Worm (Caenorhabditis elegans) whole organism, L2 larva: ENCODE measurements around the gene egl-3.

ENCODE experiments used
- C34F6.9 ChIP-seq: fragments of 150-350 bp; optimal IDR thresholded peaks from 2 replicates; lab custom pipeline; 2014; ENCODE audit warnings: missing biosample characterization, missing genetic modification characterization
- F13H6.1 ChIP-seq: sonication (generic microtip); optimal IDR thresholded peaks from 2 replicates; lab custom pipeline; 2016; ENCODE audit warnings: missing genetic modification characterization, missing compliant biosample characterization
- ZK546.5 ChIP-seq: sonication (generic microtip); optimal IDR thresholded peaks from 2 replicates; lab custom pipeline; 2017; ENCODE audit warnings: missing biosample characterization, missing genetic modification characterization
- alr-1 ChIP-seq: fragments of 150-350 bp; optimal IDR thresholded peaks from 2 replicates; lab custom pipeline; 2014; ENCODE audit warnings: missing biosample characterization, missing genetic modification characterization
- aly-2 ChIP-seq: fragments of 150-350 bp; optimal IDR thresholded peaks from 2 replicates; lab custom pipeline; 2014; ENCODE audit warnings: missing biosample characterization, missing genetic modification characterization
- ama-1 ChIP-seq: fragments of 150-350 bp; optimal IDR thresholded peaks from 2 replicates; lab custom pipeline; 2018; ENCODE audit warnings: inconsistent platforms
- blmp-1 ChIP-seq: sonication (generic microtip); optimal IDR thresholded peaks from 2 replicates; lab custom pipeline; 2017; ENCODE audit warnings: missing genetic modification characterization, mild to moderate bottlenecking, missing compliant biosample characterization, antibody characterized with exemption, moderate library complexity; ENCODE audit not compliant: insufficient read depth
- ceh-16 ChIP-seq: fragments of 150-350 bp; optimal IDR thresholded peaks from 2 replicates; lab custom pipeline; 2014; ENCODE audit warnings: missing biosample characterization, missing genetic modification characterization
- ceh-82 ChIP-seq: fragments of 150-350 bp; optimal IDR thresholded peaks from 2 replicates; lab custom pipeline; 2014; ENCODE audit warnings: missing biosample characterization, missing genetic modification characterization
- crh-2 ChIP-seq: sonication (generic microtip); optimal IDR thresholded peaks from 2 replicates; lab custom pipeline; 2017; ENCODE audit warnings: missing biosample characterization, missing genetic modification characterization
- dmd-4 ChIP-seq: sonication (generic microtip); optimal IDR thresholded peaks from 2 replicates; lab custom pipeline; 2017; ENCODE audit warnings: missing biosample characterization, missing genetic modification characterization
- elt-1 ChIP-seq: fragments of 150-350 bp; optimal IDR thresholded peaks from 2 replicates; lab custom pipeline; 2014; ENCODE audit warnings: missing biosample characterization, missing genetic modification characterization
- fos-1 ChIP-seq: fragments of 150-350 bp; optimal IDR thresholded peaks from 2 replicates; lab custom pipeline; 2014; ENCODE audit warnings: missing biosample characterization, missing genetic modification characterization
- gmeb-1 ChIP-seq: fragments of 150-350 bp; optimal IDR thresholded peaks from 2 replicates; lab custom pipeline; 2014; ENCODE audit warnings: missing biosample characterization, missing genetic modification characterization
- lin-11 ChIP-seq: fragments of 150-350 bp; sonication (generic microtip); optimal IDR thresholded peaks from 2 replicates; lab custom pipeline; 2014; ENCODE audit warnings: missing biosample characterization, missing genetic modification characterization, inconsistent platforms, mixed read lengths
- lin-13 ChIP-seq: fragments of 150-350 bp; optimal IDR thresholded peaks from 2 replicates; lab custom pipeline; 2014; ENCODE audit warnings: missing biosample characterization, missing genetic modification reagents, missing genetic modification characterization
- lin-39 ChIP-seq: fragments of 150-350 bp; optimal IDR thresholded peaks from 2 replicates; lab custom pipeline; 2014; ENCODE audit warnings: missing biosample characterization, missing genetic modification reagents, missing genetic modification characterization
- lsy-2 ChIP-seq, 2 experiments: fragments of 150-350 bp in 1 of 2; sonication (generic microtip) in 1 of 2; optimal IDR thresholded peaks; 2 replicates each; lab custom pipeline; 2014 to 2017; ENCODE audit warnings: missing biosample characterization in 2 of 2, missing genetic modification characterization in 2 of 2
- mab-5 ChIP-seq: fragments of 150-350 bp; optimal IDR thresholded peaks from 2 replicates; lab custom pipeline; 2014; ENCODE audit warnings: missing biosample characterization, missing genetic modification characterization
- mdl-1 ChIP-seq, 2 experiments: fragments of 150-350 bp in 1 of 2; sonication (generic microtip) in 1 of 2; optimal IDR thresholded peaks; 2 replicates each; lab custom pipeline; 2017; ENCODE audit warnings: missing biosample characterization in 2 of 2, missing genetic modification characterization in 2 of 2
- nhr-11 ChIP-seq: fragments of 150-350 bp; optimal IDR thresholded peaks from 2 replicates; lab custom pipeline; 2014; ENCODE audit warnings: missing biosample characterization, missing genetic modification characterization
- nhr-12 ChIP-seq: fragments of 150-350 bp; optimal IDR thresholded peaks from 2 replicates; lab custom pipeline; 2014; ENCODE audit warnings: missing biosample characterization, missing genetic modification characterization
- nhr-21 ChIP-seq: fragments of 150-350 bp; optimal IDR thresholded peaks from 2 replicates; lab custom pipeline; 2014; ENCODE audit warnings: missing biosample characterization, missing genetic modification characterization
- nhr-25 ChIP-seq: fragments of 150-350 bp; sonication (generic microtip); optimal IDR thresholded peaks from 3 replicates; lab custom pipeline; 2014; ENCODE audit warnings: missing biosample characterization, missing genetic modification characterization
- nhr-6 ChIP-seq: fragments of 150-350 bp; optimal IDR thresholded peaks from 2 replicates; lab custom pipeline; 2014; ENCODE audit warnings: missing biosample characterization, missing genetic modification characterization
- nhr-77 ChIP-seq: fragments of 150-350 bp; optimal IDR thresholded peaks from 2 replicates; lab custom pipeline; 2014; ENCODE audit warnings: missing biosample characterization, missing genetic modification characterization
- peb-1 ChIP-seq: fragments of 150-350 bp; optimal IDR thresholded peaks from 2 replicates; lab custom pipeline; 2014; ENCODE audit warnings: missing biosample characterization, missing genetic modification characterization
- sem-4 ChIP-seq: fragments of 150-350 bp; optimal IDR thresholded peaks from 2 replicates; lab custom pipeline; 2014; ENCODE audit warnings: missing biosample characterization, missing genetic modification reagents, missing genetic modification characterization
- skn-1 ChIP-seq: sonication (generic microtip); optimal IDR thresholded peaks from 2 replicates; lab custom pipeline; 2017; ENCODE audit warnings: missing biosample characterization, missing genetic modification characterization
- snpc-4 ChIP-seq: fragments of 150-350 bp; optimal IDR thresholded peaks from 2 replicates; lab custom pipeline; 2014; ENCODE audit warnings: missing biosample characterization, missing genetic modification characterization
- unc-39 ChIP-seq: fragments of 150-350 bp; optimal IDR thresholded peaks from 2 replicates; lab custom pipeline; 2014; ENCODE audit warnings: missing biosample characterization, missing genetic modification characterization
- unc-55 ChIP-seq: fragments of 150-350 bp; sonication (generic microtip); optimal IDR thresholded peaks from 3 replicates; lab custom pipeline; 2014; ENCODE audit warnings: missing biosample characterization, missing genetic modification reagents, missing genetic modification characterization
- unc-62 ChIP-seq: fragments of 150-350 bp; optimal IDR thresholded peaks from 2 replicates; lab custom pipeline; 2014; ENCODE audit warnings: missing biosample characterization, missing genetic modification reagents, missing genetic modification characterization
- ztf-4 ChIP-seq: fragments of 150-350 bp; optimal IDR thresholded peaks from 2 replicates; lab custom pipeline; 2014; ENCODE audit warnings: missing biosample characterization, missing genetic modification characterization

egl-3 gene

ce11 chrV:10154698-10155097 lies 18.9 kb downstream of the egl-3 start, which contains the start of gene srsx-29:
srsx-29 (plus strand) TSS chrV:10154998.
- TF ChIP-seq alr-1 (tag; lab: Kevin White, UChicago) (no peak), elt-1 (no peak), nhr-21 (tag; lab: Kevin White, UChicago) (no peak), gmeb-1 (tag; lab: Kevin White, UChicago) (no peak), lsy-2 (tag; optimal IDR thresholded peaks at IDR 0.05; lab: Kevin White, UChicago) (no peak), nhr-11 (tag; lab: Kevin White, UChicago) (no peak), ceh-82 (no peak), skn-1 (tag; lab: Kevin White, UChicago) (no peak), ztf-4 (tag; lab: Kevin White, UChicago) (no peak), nhr-77 (tag; lab: Kevin White, UChicago) (no peak), aly-2 (tag; lab: Kevin White, UChicago) (no peak), nhr-12 (tag; lab: Kevin White, UChicago) (no peak), nhr-6 (tag; lab: Kevin White, UChicago) (no peak), sem-4 (tag; lab: Kevin White, UChicago) (no peak), nhr-25 (tag; lab: Kevin White, UChicago) (no peak), dmd-4 (tag; lab: Kevin White, UChicago) (no peak), lin-13 (GFP tag; lab: Kevin White, UChicago) (no peak), mdl-1 (tag; optimal IDR thresholded peaks at IDR 0.05; lab: Kevin White, UChicago) (no peak), lin-11 (no peak), unc-62 (no peak)

- TF ChIP-seq snpc-4 (no peak), sem-4 (tag; lab: Kevin White, UChicago) (no peak), nhr-77 (tag; lab: Kevin White, UChicago) (no peak), ceh-16 (no peak), nhr-12 (tag; lab: Kevin White, UChicago) (no peak), lin-39 (tag; lab: Kevin White, UChicago) (no peak), F13H6.1 (tag; lab: Kevin White, UChicago) (no peak), nhr-6 (tag; lab: Kevin White, UChicago) (no peak), skn-1 (tag; lab: Kevin White, UChicago) (no peak), lsy-2 (tag; optimal IDR thresholded peaks at IDR 0.05; lab: Kevin White, UChicago) (no peak), mdl-1 (tag; optimal IDR thresholded peaks at IDR 0.05; lab: Kevin White, UChicago) (no peak), elt-1 (no peak), ama-1 (lab: Kevin White, UChicago) (no peak), gmeb-1 (tag; lab: Kevin White, UChicago) (no peak), C34F6.9 (tag; lab: Kevin White, UChicago) (no peak), peb-1 (tag; lab: Kevin White, UChicago) (no peak), unc-39 (tag; lab: Kevin White, UChicago) (no peak), nhr-21 (tag; lab: Kevin White, UChicago) (no peak), mab-5 (tag; lab: Kevin White, UChicago) (no peak), blmp-1 (no peak)
Observed at ce11 chrV:10153076-10153475, 20.5 kb downstream of the egl-3 start.

ce11 chrV:10152278-10152677 lies 21.3 kb downstream of the egl-3 start, which contains the start of gene srsx-28:
srsx-28 (plus strand) TSS chrV:10152578.
- no peak for TF ChIP-seq ceh-82
- TF ChIP-seq alr-1 (tag; lab: Kevin White, UChicago): no peak
- TF ChIP-seq ZK546.5 (tag; lab: Kevin White, UChicago): no peak
- no peak for TF ChIP-seq nhr-12 (tag; lab: Kevin White, UChicago)
- no peak for TF ChIP-seq gmeb-1 (tag; lab: Kevin White, UChicago)
- TF ChIP-seq nhr-11 (tag; lab: Kevin White, UChicago): no peak
- no peak for TF ChIP-seq crh-2 (tag; lab: Kevin White, UChicago)
- no peak for TF ChIP-seq blmp-1
- no peak for TF ChIP-seq unc-62
- no peak for TF ChIP-seq fos-1 (tag; lab: Kevin White, UChicago)
- no peak for TF ChIP-seq unc-39 (tag; lab: Kevin White, UChicago)
- TF ChIP-seq, all 48 proteins: peak for 0

- TF ChIP-seq gmeb-1 (tag; lab: Kevin White, UChicago): no peak
- no peak for TF ChIP-seq nhr-77 (tag; lab: Kevin White, UChicago)
- TF ChIP-seq unc-55 (GFP tag; lab: Kevin White, UChicago): no peak
- no peak for TF ChIP-seq fos-1 (tag; lab: Kevin White, UChicago)
- no peak for TF ChIP-seq C34F6.9 (tag; lab: Kevin White, UChicago)
- no peak for TF ChIP-seq nhr-11 (tag; lab: Kevin White, UChicago)
- no peak for TF ChIP-seq ama-1 (lab: Kevin White, UChicago)
Observed at ce11 chrV:10149728-10150127, 23.8 kb downstream of the egl-3 start, which contains the start of gene srsx-27. srsx-27 (plus strand) TSS chrV:10150028.
